Fruit fly (Drosophila melanogaster) ovary, adult (tissue): ENCODE data around the gene SuUR.

ENCODE experiments used
- CG17801 ChIP-seq: fragments of 200-800 bp; optimal IDR thresholded peaks from 2 replicates; lab custom pipeline; 2019; ENCODE audit warnings: missing biosample characterization, mild to moderate bottlenecking, missing genetic modification characterization, moderate library complexity; ENCODE audit not compliant: partially characterized antibody

SuUR gene

dm6 chr3L:11064689-11065088, at the start of gene SuUR, which contains the start of the genes CG32075 and CG45101:
SuUR (plus strand) TSS chr3L:11064991.
CG32075 (minus strand) TSS chr3L:11064941.
CG45101 (plus strand) TSS chr3L:11064991.
- TF ChIP-seq CG17801 (GFP tag; lab: Kevin White, UChicago) = peak; percentile 60

- no peak for TF ChIP-seq CG17801 (GFP tag; lab: Kevin White, UChicago)
Measured at dm6 chr3L:11015203-11015602, 49.6 kb upstream of the SuUR start.

dm6 chr3L:11020058-11020457, 44.7 kb upstream of the SuUR start:
- TF ChIP-seq CG17801 (GFP tag; lab: Kevin White, UChicago) = no peak

- TF ChIP-seq CG17801 (GFP tag; lab: Kevin White, UChicago) = no peak
Measured at dm6 chr3L:11021958-11022357, 42.8 kb upstream of the SuUR start.

dm6 chr3L:11023235-11023634, 41.6 kb upstream of the SuUR start, which contains the start of gene Fad2:
Fad2 (plus strand) TSS chr3L:11023535.
- TF ChIP-seq CG17801 (GFP tag; lab: Kevin White, UChicago) = no peak

- no peak for TF ChIP-seq CG17801 (GFP tag; lab: Kevin White, UChicago)
Measured at dm6 chr3L:11025261-11025660, 39.5 kb upstream of the SuUR start, which contains the start of gene CG32079. CG32079 (plus strand) TSS chr3L:11025561.

dm6 chr3L:11027279-11027678, 37.5 kb upstream of the SuUR start, which contains the start of gene CG32081:
CG32081 (plus strand) TSS chr3L:11027579.
- TF ChIP-seq CG17801 (GFP tag; lab: Kevin White, UChicago) = no peak

- TF ChIP-seq CG17801 (GFP tag; lab: Kevin White, UChicago) = no peak
Measured at dm6 chr3L:11031784-11032183, 33.0 kb upstream of the SuUR start.

- TF ChIP-seq CG17801 (GFP tag; lab: Kevin White, UChicago) = no peak
Measured at dm6 chr3L:11033327-11033975, 31.3 kb upstream of the SuUR start.

dm6 chr3L:11035039-11035438, 29.8 kb upstream of the SuUR start:
- no peak for TF ChIP-seq CG17801 (GFP tag; lab: Kevin White, UChicago)

dm6 chr3L:11041193-11041592, 23.6 kb upstream of the SuUR start:
- TF ChIP-seq CG17801 (GFP tag; lab: Kevin White, UChicago) = no peak

dm6 chr3L:11043650-11044049, 21.1 kb upstream of the SuUR start:
- TF ChIP-seq CG17801 (GFP tag; lab: Kevin White, UChicago) = peak; percentile 31

- no peak for TF ChIP-seq CG17801 (GFP tag; lab: Kevin White, UChicago)
Measured at dm6 chr3L:11045009-11045408, 19.8 kb upstream of the SuUR start.

- peak; percentile 59 for TF ChIP-seq CG17801 (GFP tag; lab: Kevin White, UChicago)
Measured at dm6 chr3L:11046559-11046958, 18.2 kb upstream of the SuUR start.

dm6 chr3L:11047877-11048276, 16.9 kb upstream of the SuUR start:
- peak; percentile 32 for TF ChIP-seq CG17801 (GFP tag; lab: Kevin White, UChicago)

dm6 chr3L:11049414-11049813, 15.4 kb upstream of the SuUR start:
- peak; percentile 25 for TF ChIP-seq CG17801 (GFP tag; lab: Kevin White, UChicago)
